Worm (Caenorhabditis elegans) whole organism, L2 larva: ENCODE data around the gene srsx-15.

Experiments used
- aly-2 ChIP-seq: fragments of 150-350 bp; optimal IDR thresholded peaks from 2 replicates; lab custom pipeline; 2014; ENCODE audit warnings: missing biosample characterization, missing genetic modification characterization
- ama-1 ChIP-seq: fragments of 150-350 bp; optimal IDR thresholded peaks from 2 replicates; lab custom pipeline; 2018; ENCODE audit warnings: inconsistent platforms
- lin-39 ChIP-seq: fragments of 150-350 bp; optimal IDR thresholded peaks from 2 replicates; lab custom pipeline; 2014; ENCODE audit warnings: missing biosample characterization, missing genetic modification reagents, missing genetic modification characterization
- nhr-25 ChIP-seq: fragments of 150-350 bp; sonication (generic microtip); optimal IDR thresholded peaks from 3 replicates; lab custom pipeline; 2014; ENCODE audit warnings: missing biosample characterization, missing genetic modification characterization
- snpc-4 ChIP-seq: fragments of 150-350 bp; optimal IDR thresholded peaks from 2 replicates; lab custom pipeline; 2014; ENCODE audit warnings: missing biosample characterization, missing genetic modification characterization

DNA sequence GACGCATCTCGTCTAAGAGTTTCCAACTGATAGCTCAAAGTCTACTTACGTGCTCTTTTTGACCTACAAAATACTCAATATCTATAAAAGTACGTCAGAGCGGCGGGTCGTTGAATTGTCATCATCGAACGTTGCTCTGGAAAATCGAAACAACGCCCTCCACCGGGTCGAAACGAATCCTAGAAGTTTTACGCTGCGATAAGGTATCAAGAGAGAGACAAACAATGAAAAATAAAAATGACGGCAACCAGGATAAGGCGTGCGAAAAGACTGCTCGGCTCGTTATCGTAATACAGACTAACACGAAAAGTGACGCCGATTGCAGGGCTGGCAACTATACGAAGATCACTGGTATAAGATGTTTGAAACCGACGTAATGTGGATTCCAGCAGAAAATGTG, 30.6 kb upstream of the srsx-15 start:
- TF ChIP-seq snpc-4 (tag; lab: Kevin White, UChicago) (no peak), ama-1 (no peak), aly-2 (no peak), nhr-25 (no peak), lin-39 (tag; lab: Kevin White, UChicago) (no peak)
